Fruit fly (Drosophila melanogaster): ENCODE measurements around the gene CG17186.
A peak's percentile ranks its signal among the peaks of the same experiment; 100 is the strongest.

Gene CG17186

DNA sequence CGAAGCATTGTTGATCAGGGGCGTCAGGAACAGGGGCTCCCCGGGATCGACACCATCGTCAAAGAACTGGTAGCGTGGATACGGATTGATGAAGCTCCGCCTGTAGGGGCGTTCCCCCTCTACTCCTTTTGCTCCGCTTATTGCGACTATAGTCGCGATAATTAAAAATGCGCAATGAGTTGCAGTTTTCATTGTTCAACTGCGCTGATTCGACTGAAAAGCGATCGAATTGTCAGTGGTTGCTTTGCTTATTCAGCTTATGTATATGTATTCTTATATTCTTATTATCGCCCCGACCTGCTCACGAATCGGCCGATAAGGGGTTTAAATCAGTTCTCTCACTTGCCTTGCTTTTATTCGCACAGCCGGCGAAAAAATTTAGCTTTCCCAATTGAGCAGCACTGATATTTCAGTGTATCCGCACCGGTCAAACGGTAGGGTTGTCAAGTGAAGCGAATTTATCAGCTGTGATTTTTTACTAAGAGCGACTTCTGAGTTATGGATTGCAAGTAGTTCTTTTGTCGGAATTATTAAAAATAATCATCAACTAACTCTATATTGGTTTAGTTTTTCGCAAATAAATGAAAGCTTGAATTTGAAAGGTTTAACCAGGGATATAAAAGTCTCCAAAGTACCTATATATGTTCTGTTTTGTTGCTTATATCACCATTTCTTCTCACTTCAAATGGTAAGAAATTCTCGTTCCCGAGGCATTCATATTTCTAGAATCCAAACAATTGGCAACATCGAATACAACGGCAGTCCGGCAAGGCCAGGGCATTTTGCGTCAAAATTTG is 13.1 kb downstream of the CG17186 start, which contains the start of the genes CG4572 and CG4686 (continued):
- peak; percentile 97 for TF ChIP-seq CG3995 (GFP tag; optimal IDR thresholded peaks at IDR 0.05)
- no peak for TF ChIP-seq CG1603 (tag; optimal IDR thresholded peaks at IDR 0.05)
- TF ChIP-seq jumu (GFP tag; optimal IDR thresholded peaks at IDR 0.05), result peak; percentile 65
- no peak for TF ChIP-seq C15 (GFP tag; IDR thresholded peaks at IDR 0.05)
- peak; percentile 85 for TF ChIP-seq CHES-1-like (GFP tag; optimal IDR thresholded peaks at IDR 0.05)
- no peak for TF ChIP-seq nau (GFP tag; optimal IDR thresholded peaks at IDR 0.05)
- TF ChIP-seq bcd (GFP tag; optimal IDR thresholded peaks at IDR 0.05), result peak; percentile 59
- peak; percentile 81 for TF ChIP-seq ind (GFP tag; optimal IDR thresholded peaks at IDR 0.05)
- TF ChIP-seq pb (GFP tag; optimal IDR thresholded peaks at IDR 0.05), result no peak
- peak; percentile 48 for TF ChIP-seq salm (tag; optimal IDR thresholded peaks at IDR 0.05)
- TF ChIP-seq CG3281 (GFP tag; optimal IDR thresholded peaks at IDR 0.05), result peak; percentile 78
- TF ChIP-seq sob (GFP tag; IDR thresholded peaks at IDR 0.05), result peak; percentile 83
- peak; percentile 76 for TF ChIP-seq CG4424 (GFP tag; optimal IDR thresholded peaks at IDR 0.05)
- peak; percentile 53 for TF ChIP-seq ewg (GFP tag; optimal IDR thresholded peaks at IDR 0.05)
- peak; percentile 13 for TF ChIP-seq grn (GFP tag; optimal IDR thresholded peaks at IDR 0.05)
- TF ChIP-seq BEAF-32 (GFP tag; optimal IDR thresholded peaks at IDR 0.05), result peak; percentile 45
- TF ChIP-seq Stat92E (GFP tag; optimal IDR thresholded peaks at IDR 0.05), result peak in 1 of 3 experiments; percentile 14
- TF ChIP-seq chinmo (GFP tag; IDR thresholded peaks at IDR 0.05; ENCODE audit: partially characterized antibody), result no peak
- TF ChIP-seq Xbp1 (GFP tag; optimal IDR thresholded peaks at IDR 0.05), result peak; percentile 79
- TF ChIP-seq tap (tag; optimal IDR thresholded peaks at IDR 0.05), result no peak
- TF ChIP-seq Mrtf (GFP tag; IDR thresholded peaks at IDR 0.05), result no peak; the same call in 2 of the 3 replicates
- no peak for TF ChIP-seq ash1 (GFP tag; optimal IDR thresholded peaks at IDR 0.05)
- peak; percentile 75 for TF ChIP-seq slbo (GFP tag; IDR thresholded peaks at IDR 0.05)
- peak; percentile 90 for TF ChIP-seq pho (GFP tag; optimal IDR thresholded peaks at IDR 0.05)
- no peak for TF ChIP-seq HLH4C (GFP tag; IDR thresholded peaks at IDR 0.05; ENCODE audit: partially characterized antibody)
- peak; percentile 22; the same call in 1 of the 2 replicates for TF ChIP-seq gt (GFP tag; IDR thresholded peaks at IDR 0.05)
- TF ChIP-seq shn (GFP tag; optimal IDR thresholded peaks at IDR 0.05), result peak; percentile 72
- no peak for TF ChIP-seq sna (GFP tag; IDR thresholded peaks at IDR 0.05; ENCODE audit: partially characterized antibody)
- peak; percentile 3 for TF ChIP-seq CG7271 (tag; optimal IDR thresholded peaks at IDR 0.05)
- TF ChIP-seq Fer2 (tag; optimal IDR thresholded peaks at IDR 0.05), result peak; percentile 50
- peak; percentile 67 for TF ChIP-seq CG12104 (GFP tag; optimal IDR thresholded peaks at IDR 0.05)
- TF ChIP-seq schlank (tag; optimal IDR thresholded peaks at IDR 0.05), result peak; percentile 31
- TF ChIP-seq tio (GFP tag; optimal IDR thresholded peaks at IDR 0.05), result peak; percentile 72
- TF ChIP-seq CG4360 (GFP tag; IDR thresholded peaks at IDR 0.05), result no peak
- peak; percentile 82 for TF ChIP-seq CG2678 (tag; optimal IDR thresholded peaks at IDR 0.05)
- TF ChIP-seq lmd (GFP tag; IDR thresholded peaks at IDR 0.05), result peak; percentile 83
- peak; percentile 77 for TF ChIP-seq Max (GFP tag; optimal IDR thresholded peaks at IDR 0.05)
- TF ChIP-seq zen2 (GFP tag; IDR thresholded peaks at IDR 0.05; ENCODE audit: partially characterized antibody), result no peak
- TF ChIP-seq CoRest (tag; optimal IDR thresholded peaks at IDR 0.05), result peak; percentile 85
- no peak for TF ChIP-seq CG1832 (GFP tag; optimal IDR thresholded peaks at IDR 0.05)
- peak; percentile 59 for TF ChIP-seq chn (GFP tag; optimal IDR thresholded peaks at IDR 0.05)
- peak; percentile 60 for TF ChIP-seq crc (GFP tag; optimal IDR thresholded peaks at IDR 0.05)
- peak; percentile 62; the same call in 2 of the 3 replicates for TF ChIP-seq Dbx (GFP tag; IDR thresholded peaks at IDR 0.05)
- peak; percentile 34 for TF ChIP-seq CG12236 (GFP tag; optimal IDR thresholded peaks at IDR 0.05)
- TF ChIP-seq Ravus (GFP tag; IDR thresholded peaks at IDR 0.05), result no peak
- TF ChIP-seq gcm (GFP tag; optimal IDR thresholded peaks at IDR 0.05), result peak; percentile 7
- TF ChIP-seq Dip2 (GFP tag; IDR thresholded peaks at IDR 0.05), result no peak
- TF ChIP-seq gce (GFP tag; IDR thresholded peaks at IDR 0.05), result peak; percentile 67; the same call in 2 of the 3 replicates
- TF ChIP-seq trem (tag; optimal IDR thresholded peaks at IDR 0.05), result peak; percentile 81

Measured in whole organism, embryonic.